Worm (Caenorhabditis elegans): ENCODE data around the gene hid-1.

Gene hid-1

DNA sequence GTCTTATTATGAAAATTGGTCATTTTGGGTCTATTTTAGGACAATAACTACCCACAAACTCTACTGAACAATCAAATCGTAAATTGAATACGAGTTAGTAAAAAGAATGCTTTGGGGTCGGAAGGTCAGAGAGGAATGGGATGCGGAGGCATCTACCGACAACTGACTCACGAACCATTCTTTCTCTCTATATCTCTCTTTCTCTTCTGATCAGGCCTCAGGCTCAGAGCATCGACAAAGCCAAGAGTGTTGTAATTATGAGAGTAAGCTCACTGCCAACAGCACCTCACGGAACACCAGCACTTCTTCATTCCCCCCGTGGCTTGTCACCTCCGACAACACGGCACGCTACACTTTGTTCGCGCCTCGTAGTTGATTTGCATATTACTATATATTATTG is 31.6 kb downstream of the hid-1 start:
- TF ChIP-seq jun-1 (tag; optimal IDR thresholded peaks at IDR 0.05) (no peak), F37D6.2 (tag; optimal IDR thresholded peaks at IDR 0.05) (no peak), ama-1 (optimal IDR thresholded peaks at IDR 0.05) (no peak)

DNA sequence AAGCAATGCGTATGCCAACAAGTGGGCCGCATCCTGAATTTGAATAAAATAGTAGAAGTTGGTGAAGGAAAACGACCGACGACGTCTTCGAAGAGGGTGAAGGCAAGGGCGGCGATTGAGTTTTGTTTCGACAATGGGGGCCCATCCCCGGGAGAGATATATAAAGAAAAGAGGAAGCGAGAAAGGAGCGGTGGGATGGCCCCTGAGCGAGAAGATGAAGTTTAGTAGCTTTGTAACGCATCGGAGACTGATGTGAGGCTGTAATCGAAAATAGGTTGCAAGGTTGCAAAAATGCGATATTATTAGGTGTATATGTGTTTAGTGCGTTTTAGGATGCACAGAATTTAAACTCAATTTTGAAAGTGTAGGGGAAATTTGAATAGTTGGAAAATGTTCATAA is 33.8 kb downstream of the hid-1 start:
- TF ChIP-seq nhr-6 (tag; optimal IDR thresholded peaks at IDR 0.05) = no peak
- TF ChIP-seq aha-1 (tag) = peak; percentile 76

DNA sequence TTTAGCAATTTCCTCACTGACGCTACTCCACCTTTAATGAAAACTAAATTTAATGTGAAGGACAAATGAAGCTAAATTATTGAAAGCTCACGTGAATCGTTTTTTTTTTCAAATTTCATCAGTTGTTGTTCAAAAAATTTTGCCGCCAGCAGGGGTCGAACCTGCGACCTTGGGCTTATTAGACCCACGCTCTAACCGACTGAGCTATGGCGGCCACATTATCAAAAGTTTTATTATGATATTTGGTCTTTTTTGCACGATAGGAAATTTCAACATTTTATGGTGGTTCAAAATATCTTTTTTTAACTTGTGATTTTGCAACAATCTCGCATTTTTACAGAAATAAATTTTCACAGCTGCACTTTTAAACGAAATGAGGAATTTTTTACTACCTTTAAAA is 37.2 kb downstream of the hid-1 start:
- no peak for TF ChIP-seq T20F7.1 (GFP tag; optimal IDR thresholded peaks at IDR 0.05)
- TF ChIP-seq Y105C5A.15 (GFP tag; IDR thresholded peaks at IDR 0.05) = no peak
- TF ChIP-seq nhr-41 (GFP tag; IDR thresholded peaks at IDR 0.05) = no peak; the same call in 1 of the 2 replicates
- no peak for TF ChIP-seq spr-3 (GFP tag; optimal IDR thresholded peaks at IDR 0.05)
- no peak for TF ChIP-seq lin-1 (GFP tag; IDR thresholded peaks at IDR 0.05)
- TF ChIP-seq spr-1 (tag; optimal IDR thresholded peaks at IDR 0.05) = no peak
- no peak for TF ChIP-seq tag-97 (GFP tag; IDR thresholded peaks at IDR 0.05)
- no peak for TF ChIP-seq zfp-3 (GFP tag; conservative IDR thresholded peaks at IDR 0.05)
- TF ChIP-seq skn-1 (tag; optimal IDR thresholded peaks at IDR 0.05) = no peak
- no peak for TF ChIP-seq zip-2 (tag; optimal IDR thresholded peaks at IDR 0.05)
- TF ChIP-seq dpl-1 (GFP tag; optimal IDR thresholded peaks at IDR 0.05) = no peak
- TF ChIP-seq hmg-1.1 (GFP tag; IDR thresholded peaks at IDR 0.05) = no peak
- no peak for TF ChIP-seq fkh-10 (GFP tag; optimal IDR thresholded peaks at IDR 0.05)
- no peak for TF ChIP-seq nhr-102 (tag; optimal IDR thresholded peaks at IDR 0.05)
- TF ChIP-seq unc-62 (GFP tag; optimal IDR thresholded peaks at IDR 0.05 in 1 of 2) = no peak
- no peak for TF ChIP-seq unc-62 (tag; optimal IDR thresholded peaks at IDR 0.05)
- TF ChIP-seq F10B5.3 (tag; optimal IDR thresholded peaks at IDR 0.05) = no peak
- TF ChIP-seq sdz-12 (GFP tag; optimal IDR thresholded peaks at IDR 0.05) = no peak
- no peak for TF ChIP-seq saeg-2 (GFP tag; IDR thresholded peaks at IDR 0.05)
- 0 out of 2 replicates have a peak, but pooled peaks have one; percentile 35 for TF ChIP-seq tra-1 (GFP tag; IDR thresholded peaks at IDR 0.05)
- no peak for TF ChIP-seq ceh-82 (tag; optimal IDR thresholded peaks at IDR 0.05)
- TF ChIP-seq hlh-30 (tag; optimal IDR thresholded peaks at IDR 0.05; ENCODE audit: insufficient read depth) = no peak
- TF ChIP-seq R02D3.7 (tag; optimal IDR thresholded peaks at IDR 0.05) = no peak
- no peak for TF ChIP-seq unc-39 (tag; optimal IDR thresholded peaks at IDR 0.05)
- TF ChIP-seq nhr-6 (tag; optimal IDR thresholded peaks at IDR 0.05) = no peak
- TF ChIP-seq aly-2 (tag; optimal IDR thresholded peaks at IDR 0.05) = no peak
- no peak for TF ChIP-seq mep-1 (tag; optimal IDR thresholded peaks at IDR 0.05)
- TF ChIP-seq php-3 (GFP tag; IDR thresholded peaks at IDR 0.05) = no peak
- peak; percentile 71 for TF ChIP-seq lim-7 (GFP tag; IDR thresholded peaks at IDR 0.05)
- no peak for TF ChIP-seq hif-1 (tag; optimal IDR thresholded peaks at IDR 0.05)
- no peak for TF ChIP-seq madf-5 (GFP tag; IDR thresholded peaks at IDR 0.05)
- TF ChIP-seq ztf-7 (tag; optimal IDR thresholded peaks at IDR 0.05) = no peak
- no peak for TF ChIP-seq mxl-3 (GFP tag; optimal IDR thresholded peaks at IDR 0.05)
- no peak for TF ChIP-seq Y5F2A.4 (GFP tag; optimal IDR thresholded peaks at IDR 0.05)
- TF ChIP-seq Y75B8A.6 (GFP tag; IDR thresholded peaks at IDR 0.05) = no peak
- no peak for TF ChIP-seq ctbp-1 (GFP tag; IDR thresholded peaks at IDR 0.05)
- TF ChIP-seq madf-9 (GFP tag; conservative IDR thresholded peaks at IDR 0.05) = no peak
- TF ChIP-seq aha-1 (tag) = peak; percentile 86
- no peak for TF ChIP-seq zfp-2 (tag; optimal IDR thresholded peaks at IDR 0.05)
- no peak for TF ChIP-seq dmd-6 (GFP tag; IDR thresholded peaks at IDR 0.05)
- no peak for TF ChIP-seq nhr-11 (tag; optimal IDR thresholded peaks at IDR 0.05)
- peak; percentile 47; the same call in 1 of the 2 replicates for TF ChIP-seq egl-43 (GFP tag; IDR thresholded peaks at IDR 0.05)
- TF ChIP-seq nhr-111 (GFP tag; optimal IDR thresholded peaks at IDR 0.05) = no peak
- TF ChIP-seq F26F4.8 (GFP tag; conservative IDR thresholded peaks at IDR 0.05) = 0 out of 2 replicates have a peak, but pooled peaks have one; percentile 9
- TF ChIP-seq daf-8 (GFP tag; IDR thresholded peaks at IDR 0.05) = no peak
- no peak for TF ChIP-seq nhr-48 (tag; optimal IDR thresholded peaks at IDR 0.05)
